Fruit fly (Drosophila melanogaster) whole organism, embryonic: ENCODE data around the gene CG13067.

Experiments used
- Awh ChIP-seq: fragments of 200-800 bp; sonication (Bioruptor generic); IDR thresholded peaks from 2 replicates; pipeline ENCODE4, ENCODE4 v1.3.6; 2022; ENCODE audit warnings: missing biosample characterization, missing genetic modification characterization
- B-H1 ChIP-seq: fragments of 200-800 bp; sonication (Bioruptor generic); IDR thresholded peaks from 3 replicates; pipeline ENCODE4 v1.3.6; 2022; ENCODE audit warnings: missing biosample characterization, missing genetic modification characterization
- CG12071 ChIP-seq: fragments of 200-800 bp; sonication (Bioruptor generic); optimal IDR thresholded peaks from 3 replicates; lab custom pipeline; 2018; ENCODE audit warnings: missing biosample characterization, mild to moderate bottlenecking, missing genetic modification characterization
- CG12155 ChIP-seq: fragments of 200-800 bp; sonication (Bioruptor generic); optimal IDR thresholded peaks from 3 replicates; lab custom pipeline; 2016; ENCODE audit warnings: missing biosample characterization, missing genetic modification characterization
- CG14667 ChIP-seq: fragments of 200-800 bp; sonication (Bioruptor generic); IDR thresholded peaks from 2 replicates; pipeline ENCODE4 v1.3.6; 2022; ENCODE audit warnings: missing biosample characterization, missing genetic modification characterization
- CG14860 ChIP-seq: fragments of 200-800 bp; sonication (Bioruptor generic); IDR thresholded peaks from 3 replicates; pipeline ENCODE4 v1.3.6; 2022; ENCODE audit warnings: missing biosample characterization, missing genetic modification characterization; ENCODE audit not compliant: partially characterized antibody
- CG15073 ChIP-seq: fragments of 200-800 bp; sonication (Bioruptor generic); optimal IDR thresholded peaks from 2 replicates; lab custom pipeline; 2016; ENCODE audit warnings: missing biosample characterization, missing genetic modification characterization
- CG18619 ChIP-seq: fragments of 200-800 bp; sonication (Bioruptor generic); optimal IDR thresholded peaks from 3 replicates; lab custom pipeline; 2017; ENCODE audit warnings: missing biosample characterization, mild to moderate bottlenecking, missing genetic modification characterization
- CG30403 ChIP-seq: fragments of 200-800 bp; sonication (Bioruptor generic); optimal IDR thresholded peaks from 3 replicates; lab custom pipeline; 2016; ENCODE audit warnings: missing biosample characterization, missing genetic modification characterization
- CG31441 ChIP-seq: fragments of 200-800 bp; sonication (Bioruptor generic); IDR thresholded peaks from 2 replicates; pipeline ENCODE4 v1.3.6; 2022; ENCODE audit warnings: missing biosample characterization, missing genetic modification characterization
- CG32772 ChIP-seq: fragments of 200-800 bp; sonication (Bioruptor generic); IDR thresholded peaks from 2 replicates; pipeline ENCODE4 v1.3.6; 2022; ENCODE audit warnings: missing biosample characterization, missing genetic modification characterization
- CG43689 ChIP-seq: fragments of 200-800 bp; sonication (Bioruptor generic); IDR thresholded peaks from 2 replicates; pipeline ENCODE4 v1.3.6; 2022; ENCODE audit warnings: missing biosample characterization, missing genetic modification characterization
- CG4730 ChIP-seq: fragments of 200-800 bp; sonication (Bioruptor generic); IDR thresholded peaks from 2 replicates; pipeline ENCODE4 v1.3.6; 2022; ENCODE audit warnings: missing biosample characterization, missing genetic modification characterization
- CG6765 ChIP-seq: fragments of 200-800 bp; sonication (Bioruptor generic); optimal IDR thresholded peaks from 3 replicates; lab custom pipeline; 2017; ENCODE audit warnings: missing biosample characterization, mild to moderate bottlenecking, missing genetic modification characterization
- CG7357 ChIP-seq: fragments of 200-800 bp; sonication (Bioruptor generic); IDR thresholded peaks from 3 replicates; pipeline ENCODE4 v1.3.6; 2022; ENCODE audit warnings: missing biosample characterization, missing genetic modification characterization
- CoRest ChIP-seq: fragments of 200-800 bp; sonication (Bioruptor generic); optimal IDR thresholded peaks from 3 replicates; lab custom pipeline; 2018; ENCODE audit warnings: missing biosample characterization, mild to moderate bottlenecking, missing genetic modification characterization, moderate library complexity
- E2f2 ChIP-seq: fragments of 200-800 bp; sonication (Bioruptor generic); IDR thresholded peaks from 2 replicates; pipeline ENCODE4 v1.3.6; 2022; ENCODE audit warnings: missing biosample characterization, missing genetic modification characterization
- Eip74EF ChIP-seq, 2 experiments: fragments of 200-800 bp in 1 of 2; fragments of >200 bp in 1 of 2; sonication (Bioruptor generic) in 1 of 2; optimal IDR thresholded peaks; 2 replicates each; lab custom pipeline; 2017 to 2019; ENCODE audit warnings: missing biosample characterization in 2 of 2, missing genetic modification characterization in 2 of 2, mild to moderate bottlenecking in 1 of 2, moderate library complexity in 1 of 2
- Gsc ChIP-seq: fragments of 200-800 bp; sonication (Bioruptor generic); IDR thresholded peaks from 2 replicates; pipeline ENCODE4 v1.3.6; 2022; ENCODE audit warnings: missing biosample characterization, missing genetic modification characterization
- Hr51 ChIP-seq, 2 experiments: fragments of 200-800 bp; sonication (Bioruptor generic); optimal IDR thresholded peaks; 2 replicates in 1 of 2; 3 replicates in 1 of 2; lab custom pipeline; 2016 to 2018; ENCODE audit warnings: missing biosample characterization in 2 of 2, missing genetic modification characterization in 2 of 2, mild to moderate bottlenecking in 1 of 2, moderate library complexity in 1 of 2
- MTF-1 ChIP-seq: fragments of 200-800 bp; sonication (Bioruptor generic); optimal IDR thresholded peaks from 2 replicates; lab custom pipeline; 2018; ENCODE audit warnings: missing biosample characterization, mild to moderate bottlenecking, missing genetic modification characterization, borderline replicate concordance
- Optix ChIP-seq: fragments of 200-800 bp; sonication (Bioruptor generic); IDR thresholded peaks from 3 replicates; pipeline ENCODE4 v1.3.6; 2022; ENCODE audit warnings: missing biosample characterization, missing genetic modification characterization
- Tbp ChIP-seq: fragments of >200 bp; optimal IDR thresholded peaks from 2 replicates; lab custom pipeline; 2018; ENCODE audit warnings: missing biosample characterization, missing genetic modification characterization
- YL-1 ChIP-seq: fragments of 200-800 bp; sonication (Bioruptor generic); optimal IDR thresholded peaks from 3 replicates; lab custom pipeline; 2017; ENCODE audit warnings: missing biosample characterization, mild to moderate bottlenecking, missing genetic modification characterization
- bbx ChIP-seq: fragments of 200-800 bp; sonication (Bioruptor generic); IDR thresholded peaks from 2 replicates; pipeline ENCODE4 v1.3.6; 2022; ENCODE audit warnings: missing biosample characterization, missing genetic modification characterization; ENCODE audit not compliant: partially characterized antibody
- cad ChIP-seq: fragments of >200 bp; optimal IDR thresholded peaks from 2 replicates; lab custom pipeline; 2017; ENCODE audit warnings: missing biosample characterization, missing genetic modification characterization
- chinmo ChIP-seq: fragments of 200-800 bp; sonication (Bioruptor generic); IDR thresholded peaks from 4 replicates; pipeline ENCODE4 v1.3.6; 2022; ENCODE audit warnings: missing biosample characterization, missing genetic modification characterization; ENCODE audit not compliant: partially characterized antibody
- cwo ChIP-seq: fragments of 200-800 bp; sonication (Bioruptor generic); optimal IDR thresholded peaks from 3 replicates; lab custom pipeline; 2017; ENCODE audit warnings: missing biosample characterization, missing genetic modification characterization, mild to moderate bottlenecking, moderate library complexity, missing genetic modification reagents
- dpn ChIP-seq, 2 experiments: fragments of 200-800 bp; sonication (Bioruptor generic); optimal IDR thresholded peaks; 3 replicates each; lab custom pipeline; 2016; ENCODE audit warnings: missing biosample characterization in 2 of 2, missing genetic modification characterization in 2 of 2
- dysf ChIP-seq: fragments of 200-800 bp; sonication (Bioruptor generic); IDR thresholded peaks from 3 replicates; pipeline ENCODE4 v1.3.6; 2022; ENCODE audit warnings: missing biosample characterization, missing genetic modification characterization
- esg ChIP-seq: fragments of 200-800 bp; sonication (Bioruptor generic); conservative IDR thresholded peaks from 2 replicates; pipeline ENCODE4 v1.3.6; 2022; ENCODE audit warnings: missing biosample characterization, missing genetic modification characterization
- ewg ChIP-seq: fragments of 200-800 bp; sonication (Bioruptor generic); optimal IDR thresholded peaks from 3 replicates; lab custom pipeline; 2017; ENCODE audit warnings: mild to moderate bottlenecking, missing biosample characterization, missing genetic modification reagents, missing genetic modification characterization
- exex ChIP-seq: fragments of 200-800 bp; sonication (Bioruptor generic); optimal IDR thresholded peaks from 4 replicates; lab custom pipeline; 2018; ENCODE audit warnings: missing biosample characterization, mild to moderate bottlenecking, missing genetic modification characterization, moderate library complexity
- fd3F ChIP-seq: fragments of 200-800 bp; sonication (Bioruptor generic); optimal IDR thresholded peaks from 2 replicates; lab custom pipeline; 2018; ENCODE audit warnings: missing biosample characterization, mild to moderate bottlenecking, missing genetic modification characterization, moderate library complexity
- gcm ChIP-seq: fragments of 200-800 bp; sonication (Bioruptor generic); optimal IDR thresholded peaks from 2 replicates; lab custom pipeline; 2019; ENCODE audit warnings: missing biosample characterization, mild to moderate bottlenecking, missing genetic modification characterization, moderate library complexity
- grau ChIP-seq: fragments of 200-800 bp; optimal IDR thresholded peaks from 3 replicates; lab custom pipeline; 2019; ENCODE audit warnings: missing biosample characterization, mild to moderate bottlenecking, missing genetic modification characterization, moderate library complexity
- gsb ChIP-seq: fragments of 200-800 bp; sonication (Bioruptor generic); IDR thresholded peaks from 2 replicates; pipeline ENCODE4 v1.3.6; 2022; ENCODE audit warnings: missing biosample characterization, missing genetic modification characterization
- hkb ChIP-seq, 2 experiments: fragments of 200-800 bp in 1 of 2; fragments of >200 bp in 1 of 2; sonication (Bioruptor generic) in 1 of 2; IDR thresholded peaks in 1 of 2; optimal IDR thresholded peaks in 1 of 2; 2 replicates each; pipeline versions ENCODE4 v1.3.6 to Lab custom; 2017 to 2022; ENCODE audit warnings: missing biosample characterization in 1 of 2, missing genetic modification characterization in 1 of 2
- ken ChIP-seq: fragments of 200-800 bp; sonication (Bioruptor generic); IDR thresholded peaks from 3 replicates; pipeline ENCODE4 v1.3.6; 2022; ENCODE audit warnings: missing biosample characterization, missing genetic modification characterization
- kni ChIP-seq: fragments of 200-800 bp; sonication (Bioruptor generic); optimal IDR thresholded peaks from 3 replicates; lab custom pipeline; 2017; ENCODE audit warnings: mild to moderate bottlenecking, missing biosample characterization, missing genetic modification reagents, missing genetic modification characterization
- lmd ChIP-seq: fragments of 200-800 bp; sonication (Bioruptor generic); IDR thresholded peaks from 2 replicates; pipeline ENCODE4 v1.3.6; 2022; ENCODE audit warnings: missing biosample characterization, missing genetic modification characterization
- pzg ChIP-seq: fragments of 200-800 bp; sonication (Bioruptor generic); optimal IDR thresholded peaks from 3 replicates; lab custom pipeline; 2018; ENCODE audit warnings: missing biosample characterization, mild to moderate bottlenecking, missing genetic modification characterization, moderate library complexity
- ranshi ChIP-seq: fragments of 200-800 bp; sonication (Bioruptor generic); IDR thresholded peaks from 2 replicates; pipeline ENCODE4 v1.3.6; 2022; ENCODE audit warnings: missing biosample characterization, missing genetic modification characterization
- ro ChIP-seq: fragments of 200-800 bp; sonication (Bioruptor generic); IDR thresholded peaks from 2 replicates; pipeline ENCODE4 v1.3.6; 2022; ENCODE audit warnings: missing biosample characterization, missing genetic modification characterization
- row ChIP-seq: fragments of 200-800 bp; sonication (Bioruptor generic); IDR thresholded peaks from 3 replicates; pipeline ENCODE4 v1.3.6; 2022; ENCODE audit warnings: missing biosample characterization, missing genetic modification characterization
- sd ChIP-seq: fragments of 200-800 bp; sonication (Bioruptor generic); optimal IDR thresholded peaks from 3 replicates; lab custom pipeline; 2018; ENCODE audit warnings: missing biosample characterization, mild to moderate bottlenecking, missing genetic modification characterization, moderate library complexity
- sens ChIP-seq: fragments of 200-800 bp; sonication (Bioruptor generic); peaks from one replicate; lab custom pipeline; 2016; ENCODE audit warnings: missing biosample characterization, missing genetic modification characterization
- stc ChIP-seq: fragments of 200-800 bp; sonication (Bioruptor generic); IDR thresholded peaks from 2 replicates; pipeline ENCODE4 v1.3.6; 2022; ENCODE audit warnings: missing biosample characterization, missing genetic modification characterization
- unpg ChIP-seq: fragments of 200-800 bp; sonication (Bioruptor generic); optimal IDR thresholded peaks from 3 replicates; lab custom pipeline; 2018; ENCODE audit warnings: missing biosample characterization, mild to moderate bottlenecking, missing genetic modification characterization, moderate library complexity
- vvl ChIP-seq: fragments of 200-800 bp; sonication (Bioruptor generic); IDR thresholded peaks from 2 replicates; pipeline ENCODE4 v1.3.6; 2022; ENCODE audit warnings: missing biosample characterization, missing genetic modification characterization

Gene CG13067

DNA sequence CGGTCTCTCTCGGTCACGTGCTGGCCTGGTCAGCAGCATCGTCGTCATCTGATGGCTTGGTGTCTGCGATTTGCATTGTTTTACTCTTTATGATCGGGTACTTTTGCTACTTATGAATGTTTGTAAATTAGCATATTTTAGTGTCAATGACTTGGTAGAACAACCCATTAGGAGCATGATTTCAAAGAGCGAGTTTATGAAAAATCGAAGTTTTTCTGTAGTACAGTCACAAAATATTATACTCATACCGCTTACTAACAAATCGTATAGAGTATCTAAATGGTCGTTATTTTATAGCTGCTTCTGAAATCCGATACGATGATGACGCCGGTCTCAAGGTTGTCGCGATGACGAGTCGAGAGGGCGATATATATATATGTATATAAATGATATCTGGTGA is 15.2 kb downstream of the CG13067 start (continued):
- peak; percentile 9 for TF ChIP-seq gcm (GFP tag; lab: Kevin White, UChicago)
- no peak for TF ChIP-seq ewg
- TF ChIP-seq CG7357 (GFP tag; lab: Robert Waterston, UW) = 0 out of 3 replicates have a peak, but pooled peaks have one; percentile 32
- TF ChIP-seq CG18619 (GFP tag; lab: Kevin White, UChicago) = no peak
- peak; percentile 66 for TF ChIP-seq row
- TF ChIP-seq sd (tag; lab: Kevin White, UChicago) = peak; percentile 22
- no peak for TF ChIP-seq kni (GFP tag; lab: Kevin White, UChicago)
- TF ChIP-seq dpn (GFP tag; optimal IDR thresholded peaks at IDR 0.05; lab: Kevin White, UChicago) = peak in 1 of 2 experiments; percentile 1
- TF ChIP-seq cwo = peak; percentile 79
- TF ChIP-seq lmd (GFP tag; lab: Robert Waterston, UW) = no peak; the same call in 1 of the 2 replicates
- TF ChIP-seq Hr51 (GFP tag; optimal IDR thresholded peaks at IDR 0.05; lab: Kevin White, UChicago) = peak in 1 of 2 experiments; percentile 67
- no peak for TF ChIP-seq Awh
- 0 out of 2 replicates have a peak, but pooled peaks have one; percentile 27 for TF ChIP-seq E2f2 (GFP tag; lab: Robert Waterston, UW)
- TF ChIP-seq ro (GFP tag; lab: Robert Waterston, UW) = no peak
- no peak for TF ChIP-seq ken (GFP tag; lab: Robert Waterston, UW)
- peak; percentile 16 for TF ChIP-seq CoRest (tag; lab: Kevin White, UChicago)
- TF ChIP-seq Optix (GFP tag; lab: Robert Waterston, UW) = no peak
- TF ChIP-seq grau (tag; lab: Kevin White, UChicago) = peak; percentile 35
- TF ChIP-seq gsb (GFP tag; lab: Robert Waterston, UW) = no peak
- TF ChIP-seq CG30403 (GFP tag; lab: Kevin White, UChicago) = peak; percentile 20
- peak; percentile 52 for TF ChIP-seq unpg (GFP tag; lab: Kevin White, UChicago)
- TF ChIP-seq stc (GFP tag; lab: Robert Waterston, UW) = no peak
- TF ChIP-seq cad (GFP tag; lab: Kevin White, UChicago) = no peak
- no peak for TF ChIP-seq MTF-1
- TF ChIP-seq hkb (optimal IDR thresholded peaks at IDR 0.05; lab: Kevin White, UChicago) = no peak
- 0 out of 2 replicates have a peak, but pooled peaks have one; percentile 22 for TF ChIP-seq hkb (GFP tag; IDR thresholded peaks at IDR 0.05; lab: Robert Waterston, UW)
- TF ChIP-seq B-H1 (GFP tag; lab: Robert Waterston, UW) = no peak
- no peak for TF ChIP-seq CG14667 (GFP tag; lab: Robert Waterston, UW)
- TF ChIP-seq Eip74EF (GFP tag; optimal IDR thresholded peaks at IDR 0.05; lab: Kevin White, UChicago) = peak in 1 of 2 experiments; percentile 51
- peak; percentile 74 for TF ChIP-seq sens (GFP tag; lab: Kevin White, UChicago)
- TF ChIP-seq CG14860 (GFP tag; lab: Robert Waterston, UW) = no peak
- peak; percentile 27; the same call in 1 of the 2 replicates for TF ChIP-seq esg
- TF ChIP-seq Tbp (GFP tag; lab: Kevin White, UChicago) = no peak
- TF ChIP-seq CG6765 (GFP tag; lab: Kevin White, UChicago) = no peak
- TF ChIP-seq CG31441 (GFP tag; lab: Robert Waterston, UW) = 0 out of 2 replicates have a peak, but pooled peaks have one; percentile 29
- no peak for TF ChIP-seq exex (tag; lab: Kevin White, UChicago)
- no peak for TF ChIP-seq Gsc (GFP tag; lab: Robert Waterston, UW)
- TF ChIP-seq CG15073 (GFP tag; lab: Kevin White, UChicago) = no peak
- TF ChIP-seq CG43689 (GFP tag; lab: Robert Waterston, UW) = no peak
- TF ChIP-seq YL-1 (GFP tag; lab: Kevin White, UChicago) = no peak
- TF ChIP-seq CG12071 (GFP tag; lab: Kevin White, UChicago) = peak; percentile 31
- TF ChIP-seq CG12155 (GFP tag; lab: Kevin White, UChicago) = no peak
- 0 out of 2 replicates have a peak, but pooled peaks have one; percentile 8 for TF ChIP-seq CG32772
- peak; percentile 7 for TF ChIP-seq fd3F
- peak; percentile 62 for TF ChIP-seq vvl (GFP tag; lab: Robert Waterston, UW)
- TF ChIP-seq bbx (GFP tag; lab: Robert Waterston, UW) = no peak
- TF ChIP-seq ranshi (GFP tag; lab: Robert Waterston, UW) = peak; percentile 24; the same call in 1 of the 2 replicates
- TF ChIP-seq CG4730 (GFP tag; lab: Robert Waterston, UW) = no peak
- TF ChIP-seq dysf (GFP tag; lab: Robert Waterston, UW) = peak; percentile 56; the same call in 2 of the 3 replicates
- TF ChIP-seq pzg (GFP tag; lab: Kevin White, UChicago) = no peak
- 0 out of 4 replicates have a peak, but pooled peaks have one; percentile 47 for TF ChIP-seq chinmo (GFP tag; lab: Robert Waterston, UW)
